Worm (Caenorhabditis elegans) whole organism, mixed stage, embryonic: ENCODE data around the gene ent-2.

Source experiments
- M03D4.4 ChIP-seq: sonication (generic microtip); optimal IDR thresholded peaks from 2 replicates; lab custom pipeline; 2017; ENCODE audit warnings: mild to moderate bottlenecking, missing genetic modification characterization, missing compliant biosample characterization
- bed-3 ChIP-seq: fragments of 200-800 bp; sonication (Bioruptor generic); optimal IDR thresholded peaks from 3 replicates; lab custom pipeline; 2018; ENCODE audit warnings: mild to moderate bottlenecking, missing genetic modification characterization, moderate library complexity, missing compliant biosample characterization
- blmp-1 ChIP-seq: fragments of 150-350 bp; optimal IDR thresholded peaks from 2 replicates; lab custom pipeline; 2014; ENCODE audit warnings: missing biosample characterization, missing genetic modification characterization
- ceh-39 ChIP-seq: fragments of 150-350 bp; optimal IDR thresholded peaks from 2 replicates; lab custom pipeline; 2014; ENCODE audit warnings: missing biosample characterization, missing genetic modification characterization
- ceh-43 ChIP-seq: fragments of 200-800 bp; sonication (Bioruptor generic); optimal IDR thresholded peaks from 2 replicates; lab custom pipeline; 2018; ENCODE audit warnings: mild to moderate bottlenecking, missing genetic modification characterization, moderate library complexity, missing compliant biosample characterization
- ceh-83 ChIP-seq: fragments of 200-800 bp; sonication (Bioruptor generic); optimal IDR thresholded peaks from 2 replicates; lab custom pipeline; 2018; ENCODE audit warnings: mild to moderate bottlenecking, missing genetic modification characterization, missing compliant biosample characterization
- ces-1 ChIP-seq: fragments of 150-350 bp; optimal IDR thresholded peaks from 2 replicates; lab custom pipeline; 2014; ENCODE audit warnings: missing biosample characterization, missing genetic modification reagents, missing genetic modification characterization
- cnd-1 ChIP-seq: fragments of 200-800 bp; sonication (Bioruptor generic); optimal IDR thresholded peaks from 2 replicates; lab custom pipeline; 2018; ENCODE audit warnings: mild to moderate bottlenecking, missing genetic modification characterization, missing compliant biosample characterization
- drap-1 ChIP-seq: fragments of 200-800 bp; sonication (Bioruptor generic); optimal IDR thresholded peaks from 3 replicates; lab custom pipeline; 2018; ENCODE audit warnings: mild to moderate bottlenecking, missing genetic modification characterization, missing compliant biosample characterization
- elt-1 ChIP-seq: sonication (generic microtip); optimal IDR thresholded peaks from 2 replicates; lab custom pipeline; 2017; ENCODE audit warnings: missing genetic modification characterization, mild to moderate bottlenecking, missing compliant biosample characterization, antibody characterized with exemption, moderate library complexity, borderline replicate concordance; ENCODE audit not compliant: insufficient read depth
- elt-3 ChIP-seq: fragments of 150-350 bp; optimal IDR thresholded peaks from 2 replicates; lab custom pipeline; 2014; ENCODE audit warnings: missing biosample characterization, missing genetic modification characterization
- flh-1 ChIP-seq: fragments of 200-800 bp; sonication (Bioruptor generic); optimal IDR thresholded peaks from 2 replicates; lab custom pipeline; 2018; ENCODE audit warnings: mild to moderate bottlenecking, missing genetic modification characterization, moderate library complexity, missing compliant biosample characterization
- hlh-1 ChIP-seq: fragments of 150-350 bp; optimal IDR thresholded peaks from 2 replicates; lab custom pipeline; 2014; ENCODE audit warnings: missing biosample characterization, missing genetic modification reagents, missing genetic modification characterization
- lin-13 ChIP-seq: fragments of 150-350 bp; optimal IDR thresholded peaks from 2 replicates; lab custom pipeline; 2014; ENCODE audit warnings: missing biosample characterization, missing genetic modification characterization
- lin-32 ChIP-seq: fragments of 200-800 bp; sonication (Bioruptor generic); optimal IDR thresholded peaks from 2 replicates; lab custom pipeline; 2018; ENCODE audit warnings: mild to moderate bottlenecking, missing genetic modification characterization, missing compliant biosample characterization
- lsy-2 ChIP-seq: fragments of 150-350 bp; optimal IDR thresholded peaks from 2 replicates; lab custom pipeline; 2014; ENCODE audit warnings: missing biosample characterization, missing genetic modification characterization
- mab-5 ChIP-seq: fragments of 150-350 bp; optimal IDR thresholded peaks from 2 replicates; lab custom pipeline; 2014; ENCODE audit warnings: missing biosample characterization, missing genetic modification characterization
- mep-1 ChIP-seq: fragments of 150-350 bp; optimal IDR thresholded peaks from 2 replicates; lab custom pipeline; 2017; ENCODE audit warnings: missing biosample characterization, missing genetic modification reagents, missing genetic modification characterization, inconsistent platforms
- mls-2 ChIP-seq: sonication (generic microtip); optimal IDR thresholded peaks from 2 replicates; lab custom pipeline; 2016; ENCODE audit warnings: mild to moderate bottlenecking, missing genetic modification characterization, moderate library complexity, missing compliant biosample characterization
- nhr-12 ChIP-seq: fragments of 150-350 bp; optimal IDR thresholded peaks from 2 replicates; lab custom pipeline; 2014; ENCODE audit warnings: missing biosample characterization, missing genetic modification characterization
- nhr-2 ChIP-seq: fragments of 150-350 bp; optimal IDR thresholded peaks from 2 replicates; lab custom pipeline; 2014; ENCODE audit warnings: missing biosample characterization, missing genetic modification characterization
- nhr-237 ChIP-seq: fragments of 150-350 bp; optimal IDR thresholded peaks from 2 replicates; lab custom pipeline; 2014; ENCODE audit warnings: missing biosample characterization, missing genetic modification characterization
- nhr-28 ChIP-seq: fragments of 150-350 bp; optimal IDR thresholded peaks from 2 replicates; lab custom pipeline; 2014; ENCODE audit warnings: missing biosample characterization, missing genetic modification characterization
- nhr-76 ChIP-seq: sonication (generic microtip); optimal IDR thresholded peaks from 2 replicates; lab custom pipeline; 2017; ENCODE audit warnings: missing biosample characterization, missing genetic modification characterization
- pha-4 ChIP-seq: fragments of 150-350 bp; optimal IDR thresholded peaks from 2 replicates; lab custom pipeline; 2018; ENCODE audit warnings: missing biosample characterization, missing genetic modification reagents, missing genetic modification characterization
- sem-2 ChIP-seq: fragments of 200-800 bp; sonication (Bioruptor generic); optimal IDR thresholded peaks from 2 replicates; lab custom pipeline; 2018; ENCODE audit warnings: mild to moderate bottlenecking, missing genetic modification characterization, missing compliant biosample characterization
- sptf-1 ChIP-seq: sonication (generic microtip); optimal IDR thresholded peaks from 2 replicates; lab custom pipeline; 2017; ENCODE audit warnings: mild to moderate bottlenecking, missing genetic modification characterization, moderate library complexity, missing compliant biosample characterization
- tbx-8 ChIP-seq: fragments of 200-800 bp; sonication (Bioruptor generic); optimal IDR thresholded peaks from 2 replicates; lab custom pipeline; 2018; ENCODE audit warnings: mild to moderate bottlenecking, missing genetic modification characterization, moderate library complexity, missing compliant biosample characterization
- unc-120 ChIP-seq: sonication (generic microtip); optimal IDR thresholded peaks from 2 replicates; lab custom pipeline; 2017; ENCODE audit warnings: missing genetic modification characterization, missing compliant biosample characterization; ENCODE audit not compliant: poor library complexity, severe bottlenecking
- unc-39 ChIP-seq: fragments of 150-350 bp; optimal IDR thresholded peaks from 2 replicates; lab custom pipeline; 2014; ENCODE audit warnings: missing biosample characterization, missing genetic modification characterization
- unc-62 ChIP-seq: fragments of 150-350 bp; optimal IDR thresholded peaks from 2 replicates; lab custom pipeline; 2014; ENCODE audit warnings: missing biosample characterization, missing genetic modification reagents, missing genetic modification characterization
- zip-8 ChIP-seq: fragments of 150-350 bp; optimal IDR thresholded peaks from 2 replicates; lab custom pipeline; 2014; ENCODE audit warnings: missing biosample characterization, missing genetic modification characterization
- ztf-11 ChIP-seq: fragments of 150-350 bp; optimal IDR thresholded peaks from 2 replicates; lab custom pipeline; 2014; ENCODE audit warnings: missing biosample characterization, missing genetic modification characterization

Gene ent-2

ce11 chrX:15599925-15600324 lies 942 bp upstream of the ent-2 start:
- TF ChIP-seq ceh-43 (GFP tag; lab: Kevin White, UChicago) (no peak), mls-2 (no peak)

- TF ChIP-seq hlh-1 (tag; lab: Kevin White, UChicago), result no peak
- TF ChIP-seq elt-1, result no peak
- no peak for TF ChIP-seq lin-13 (tag; lab: Kevin White, UChicago)
- TF ChIP-seq drap-1 (GFP tag; lab: Kevin White, UChicago), result no peak
- TF ChIP-seq nhr-237 (tag; lab: Kevin White, UChicago), result no peak
- TF ChIP-seq cnd-1, result no peak
- TF ChIP-seq nhr-2 (tag; lab: Kevin White, UChicago), result no peak
- no peak for TF ChIP-seq lsy-2 (tag; lab: Kevin White, UChicago)
- TF ChIP-seq sptf-1, result no peak
- no peak for TF ChIP-seq ceh-39 (tag; lab: Kevin White, UChicago)
- no peak for TF ChIP-seq lin-32
- no peak for TF ChIP-seq nhr-76 (tag; lab: Kevin White, UChicago)
- no peak for TF ChIP-seq flh-1 (GFP tag; lab: Kevin White, UChicago)
- TF ChIP-seq pha-4 (tag; lab: Kevin White, UChicago), result no peak
- TF ChIP-seq ces-1 (GFP tag; lab: Kevin White, UChicago), result no peak
- TF ChIP-seq ztf-11 (tag; lab: Kevin White, UChicago), result no peak
- no peak for TF ChIP-seq unc-120 (tag; lab: Kevin White, UChicago)
- no peak for TF ChIP-seq unc-62 (GFP tag; lab: Kevin White, UChicago)
- no peak for TF ChIP-seq nhr-12 (tag; lab: Kevin White, UChicago)
- no peak for TF ChIP-seq bed-3 (GFP tag; lab: Kevin White, UChicago)
These were observed 3.4 kb downstream of the ent-2 start for ce11 chrX:15604236-15604635.

ce11 chrX:15606585-15607276 lies 5.9 kb downstream of the ent-2 start, which contains the start of gene rab-14:
Gene rab-14 (minus strand): TSS chrX:15606635.
- TF ChIP-seq sptf-1 (no peak), cnd-1 (peak; percentile 55), mep-1 (tag; lab: Kevin White, UChicago) (peak; percentile 70), ces-1 (GFP tag; lab: Kevin White, UChicago) (peak; percentile 47), mls-2 (peak; percentile 51), ceh-39 (tag; lab: Kevin White, UChicago) (peak; percentile 98), bed-3 (GFP tag; lab: Kevin White, UChicago) (no peak), hlh-1 (tag; lab: Kevin White, UChicago) (peak; percentile 44), lin-13 (tag; lab: Kevin White, UChicago) (peak; percentile 67), ceh-43 (GFP tag; lab: Kevin White, UChicago) (no peak), mab-5 (tag; lab: Kevin White, UChicago) (no peak), pha-4 (tag; lab: Kevin White, UChicago) (peak; percentile 79), M03D4.4 (peak; percentile 44), blmp-1 (tag; lab: Kevin White, UChicago) (peak; percentile 30), lsy-2 (tag; lab: Kevin White, UChicago) (peak; percentile 14), unc-62 (GFP tag; lab: Kevin White, UChicago) (no peak), unc-120 (tag; lab: Kevin White, UChicago) (peak; percentile 69), drap-1 (GFP tag; lab: Kevin White, UChicago) (peak; percentile 46), nhr-76 (tag; lab: Kevin White, UChicago) (no peak)

- TF ChIP-seq pha-4 (tag; lab: Kevin White, UChicago) (peak; percentile 64), ztf-11 (tag; lab: Kevin White, UChicago) (no peak), nhr-12 (tag; lab: Kevin White, UChicago) (no peak), ceh-83 (GFP tag; lab: Kevin White, UChicago) (no peak), elt-1 (peak; percentile 23), sptf-1 (no peak), ceh-43 (GFP tag; lab: Kevin White, UChicago) (no peak), unc-62 (GFP tag; lab: Kevin White, UChicago) (peak; percentile 88), cnd-1 (no peak), zip-8 (no peak), flh-1 (GFP tag; lab: Kevin White, UChicago) (no peak), mls-2 (no peak), unc-39 (no peak), ceh-39 (tag; lab: Kevin White, UChicago) (no peak), sem-2 (GFP tag; lab: Kevin White, UChicago) (no peak), elt-3 (peak; percentile 87), mep-1 (tag; lab: Kevin White, UChicago) (no peak), mab-5 (tag; lab: Kevin White, UChicago) (no peak), lin-13 (tag; lab: Kevin White, UChicago) (no peak), nhr-28 (tag; lab: Kevin White, UChicago) (peak; percentile 64), blmp-1 (tag; lab: Kevin White, UChicago) (no peak), M03D4.4 (no peak), nhr-2 (tag; lab: Kevin White, UChicago) (no peak), unc-120 (tag; lab: Kevin White, UChicago) (no peak), nhr-237 (tag; lab: Kevin White, UChicago) (peak; percentile 96), lsy-2 (tag; lab: Kevin White, UChicago) (peak; percentile 25), ces-1 (GFP tag; lab: Kevin White, UChicago) (peak; percentile 5), hlh-1 (tag; lab: Kevin White, UChicago) (peak; percentile 41), tbx-8 (no peak)
These were observed 6.7 kb downstream of the ent-2 start, which contains the start of gene nipi-3 for ce11 chrX:15607498-15608019. Gene nipi-3 (plus strand): TSS chrX:15607969.
